Fruit fly (Drosophila melanogaster) whole organism, adult: Measurements from ENCODE around the gene Ttc19.

Experiments
- CG11617 ChIP-seq: fragments of 200-800 bp; sonication (Bioruptor generic); optimal IDR thresholded peaks from 2 replicates; lab custom pipeline; 2017; ENCODE audit warnings: mild to moderate bottlenecking, missing biosample characterization, missing genetic modification reagents, missing genetic modification characterization
- CG12768 ChIP-seq: fragments of 200-800 bp; sonication (Bioruptor generic); optimal IDR thresholded peaks from 2 replicates; lab custom pipeline; 2017; ENCODE audit warnings: missing biosample characterization, missing genetic modification characterization, mild to moderate bottlenecking, moderate library complexity, missing genetic modification reagents
- CG14711 ChIP-seq: fragments of 200-800 bp; sonication (Bioruptor generic); optimal IDR thresholded peaks from 2 replicates; lab custom pipeline; 2018; ENCODE audit warnings: missing biosample characterization, mild to moderate bottlenecking, missing genetic modification characterization, moderate library complexity
- CG1620 ChIP-seq: fragments of 200-800 bp; sonication (Bioruptor generic); optimal IDR thresholded peaks from 2 replicates; lab custom pipeline; 2016; ENCODE audit warnings: missing biosample characterization, missing genetic modification characterization
- CG33017 ChIP-seq: fragments of 200-800 bp; sonication (Bioruptor generic); optimal IDR thresholded peaks from 2 replicates; lab custom pipeline; 2018; ENCODE audit warnings: missing biosample characterization, mild to moderate bottlenecking, missing genetic modification characterization, moderate library complexity
- CG5204 ChIP-seq: fragments of 200-800 bp; sonication (Bioruptor generic); optimal IDR thresholded peaks from 2 replicates; lab custom pipeline; 2016; ENCODE audit warnings: missing biosample characterization, missing genetic modification characterization
- CG7045 ChIP-seq: fragments of 200-800 bp; sonication (Bioruptor generic); optimal IDR thresholded peaks from 2 replicates; lab custom pipeline; 2017; ENCODE audit warnings: missing biosample characterization, mild to moderate bottlenecking, missing genetic modification characterization
- CG7101 ChIP-seq: fragments of 200-800 bp; sonication (Bioruptor generic); optimal IDR thresholded peaks from 2 replicates; lab custom pipeline; 2018; ENCODE audit warnings: missing biosample characterization, mild to moderate bottlenecking, missing genetic modification characterization, moderate library complexity
- Clk ChIP-seq: fragments of 200-800 bp; sonication (Bioruptor generic); optimal IDR thresholded peaks from 2 replicates; lab custom pipeline; 2017; ENCODE audit warnings: missing biosample characterization, missing genetic modification characterization
- Crg-1 ChIP-seq: fragments of 200-800 bp; sonication (Bioruptor generic); optimal IDR thresholded peaks from 2 replicates; lab custom pipeline; 2016; ENCODE audit warnings: missing biosample characterization, missing genetic modification characterization
- Hr96 ChIP-seq: fragments of 200-800 bp; sonication (Bioruptor generic); optimal IDR thresholded peaks from 2 replicates; lab custom pipeline; 2016; ENCODE audit warnings: missing biosample characterization, missing genetic modification characterization
- Mnt ChIP-seq: fragments of 200-800 bp; sonication (Bioruptor generic); optimal IDR thresholded peaks from 2 replicates; lab custom pipeline; 2016; ENCODE audit warnings: missing biosample characterization, mild to moderate bottlenecking, missing genetic modification characterization
- bab1 ChIP-seq: fragments of 200-800 bp; sonication (Bioruptor generic); optimal IDR thresholded peaks from 3 replicates; lab custom pipeline; 2019; ENCODE audit warnings: missing biosample characterization, mild to moderate bottlenecking, missing genetic modification characterization, moderate library complexity
- cic ChIP-seq: fragments of 200-800 bp; sonication (Bioruptor generic); optimal IDR thresholded peaks from 2 replicates; lab custom pipeline; 2017; ENCODE audit warnings: missing biosample characterization, mild to moderate bottlenecking, missing genetic modification characterization, moderate library complexity
- cnc ChIP-seq, 2 experiments: fragments of >200 bp; optimal IDR thresholded peaks; 2 replicates each; lab custom pipeline; 2017
- kay ChIP-seq: fragments of 200-800 bp; sonication (Bioruptor generic); peaks from one replicate; lab custom pipeline; 2016; ENCODE audit warnings: missing biosample characterization, missing genetic modification characterization, borderline replicate concordance
- ovo ChIP-seq: fragments of 200-800 bp; sonication (Bioruptor generic); optimal IDR thresholded peaks from 2 replicates; lab custom pipeline; 2016; ENCODE audit warnings: missing biosample characterization, missing genetic modification characterization
- pad ChIP-seq: fragments of 200-800 bp; sonication (Bioruptor generic); optimal IDR thresholded peaks from 3 replicates; lab custom pipeline; 2017; ENCODE audit warnings: missing biosample characterization, missing genetic modification characterization, mild to moderate bottlenecking, moderate library complexity, missing genetic modification reagents
- tj ChIP-seq: fragments of 200-800 bp; sonication (Bioruptor generic); optimal IDR thresholded peaks from 3 replicates; lab custom pipeline; 2017; ENCODE audit warnings: missing biosample characterization, mild to moderate bottlenecking, missing genetic modification characterization, moderate library complexity
- toe ChIP-seq: fragments of 200-800 bp; sonication (Bioruptor generic); optimal IDR thresholded peaks from 2 replicates; lab custom pipeline; 2016; ENCODE audit warnings: missing biosample characterization, missing genetic modification characterization

Gene Ttc19

dm6 chr2L:19063090-19063692 is 18.2 kb upstream of the Ttc19 start, which contains the start of gene Dus4:
Gene Dus4, plus strand, starts transcription at chr2L:19063295.
- no peak for TF ChIP-seq CG5204
- TF ChIP-seq toe (GFP tag; lab: Kevin White, UChicago): no peak
- no peak for TF ChIP-seq CG14711 (tag; lab: Kevin White, UChicago)
- TF ChIP-seq cnc (optimal IDR thresholded peaks at IDR 0.05; lab: Kevin White, UChicago): no peak
- no peak for TF ChIP-seq Crg-1 (GFP tag; lab: Kevin White, UChicago)
- peak; percentile 58 for TF ChIP-seq Mnt (GFP tag; lab: Kevin White, UChicago)

DNA sequence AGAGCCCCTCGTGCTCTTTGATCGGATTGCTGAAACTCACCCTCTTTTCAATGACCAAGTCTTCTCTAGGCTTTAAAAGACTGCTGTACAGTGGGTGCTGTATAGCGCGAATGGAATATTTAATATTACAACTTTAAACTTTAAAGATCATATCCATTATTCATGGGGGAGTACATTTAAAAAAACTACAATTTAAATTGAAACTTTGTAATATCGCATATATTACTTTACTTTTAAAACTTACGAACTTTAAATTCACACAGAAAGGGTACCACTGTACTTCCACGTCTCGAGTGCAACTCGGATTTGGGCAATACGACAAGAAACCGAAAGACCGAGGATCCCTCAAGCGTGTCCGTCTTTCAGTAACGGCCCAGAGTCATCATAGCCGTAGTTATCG is 14.0 kb upstream of the Ttc19 start, which contains the start of gene Phlpp:
Gene Phlpp, plus strand, starts transcription at position 214 of the 400 bp plus-strand sequence.
- TF ChIP-seq bab1: peak; percentile 42
- no peak for TF ChIP-seq CG7101

- TF ChIP-seq pad (GFP tag; lab: Kevin White, UChicago) (no peak), CG1620 (no peak), CG5204 (no peak), Hr96 (GFP tag; lab: Kevin White, UChicago) (no peak), ovo (GFP tag; lab: Kevin White, UChicago) (no peak), cnc (optimal IDR thresholded peaks at IDR 0.05; lab: Kevin White, UChicago) (no peak), bab1 (no peak), CG7101 (no peak), kay (GFP tag; lab: Kevin White, UChicago) (no peak), Mnt (GFP tag; lab: Kevin White, UChicago) (no peak), CG33017 (tag; lab: Kevin White, UChicago) (no peak), toe (GFP tag; lab: Kevin White, UChicago) (no peak), Clk (no peak), CG7045 (GFP tag; lab: Kevin White, UChicago) (no peak), Crg-1 (GFP tag; lab: Kevin White, UChicago) (no peak), CG14711 (tag; lab: Kevin White, UChicago) (no peak)
Measured at dm6 chr2L:19057799-19058198, 12.9 kb upstream of the Ttc19 start.

DNA sequence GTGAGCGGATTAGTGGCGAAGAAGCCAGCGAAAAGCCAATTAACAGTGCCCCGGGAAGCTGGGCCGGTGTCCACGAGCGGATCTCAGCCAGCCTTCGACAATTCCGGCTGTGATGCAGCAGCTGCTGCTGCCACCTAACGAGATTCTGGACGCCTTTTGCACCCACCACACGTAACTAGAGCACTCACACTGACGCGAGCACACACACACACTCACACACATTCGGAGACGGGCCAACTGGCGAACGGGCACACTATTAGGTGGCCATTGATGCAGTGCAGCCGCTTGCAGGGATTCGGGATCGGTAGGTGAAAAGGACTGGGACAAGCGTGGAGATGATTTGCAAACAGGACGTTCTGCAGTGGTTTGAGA is 9.6 kb upstream of the Ttc19 start:
- no peak for TF ChIP-seq CG7101
- TF ChIP-seq tj: no peak
- no peak for TF ChIP-seq Hr96 (GFP tag; lab: Kevin White, UChicago)
- TF ChIP-seq kay (GFP tag; lab: Kevin White, UChicago): no peak
- TF ChIP-seq Clk: no peak
- no peak for TF ChIP-seq CG12768 (GFP tag; lab: Kevin White, UChicago)
- TF ChIP-seq pad (GFP tag; lab: Kevin White, UChicago): no peak
- TF ChIP-seq toe (GFP tag; lab: Kevin White, UChicago): no peak
- no peak for TF ChIP-seq CG1620
- TF ChIP-seq ovo (GFP tag; lab: Kevin White, UChicago): no peak
- TF ChIP-seq bab1: no peak
- no peak for TF ChIP-seq CG7045 (GFP tag; lab: Kevin White, UChicago)
- TF ChIP-seq CG11617: no peak
- no peak for TF ChIP-seq CG33017 (tag; lab: Kevin White, UChicago)
- no peak for TF ChIP-seq Mnt (GFP tag; lab: Kevin White, UChicago)
- no peak for TF ChIP-seq CG5204
- no peak for TF ChIP-seq cic
- no peak for TF ChIP-seq cnc (optimal IDR thresholded peaks at IDR 0.05; lab: Kevin White, UChicago)
- no peak for TF ChIP-seq CG14711 (tag; lab: Kevin White, UChicago)

dm6 chr2L:19053860-19054515 is 9.0 kb upstream of the Ttc19 start, which contains the start of gene CG10492:
Gene CG10492, plus strand, starts transcription at chr2L:19054078.
- TF ChIP-seq Crg-1 (GFP tag; lab: Kevin White, UChicago) (no peak), ovo (GFP tag; lab: Kevin White, UChicago) (no peak), Mnt (GFP tag; lab: Kevin White, UChicago) (peak; percentile 79), pad (GFP tag; lab: Kevin White, UChicago) (peak; percentile 45), CG14711 (tag; lab: Kevin White, UChicago) (no peak), tj (peak; percentile 65), cic (peak; percentile 55), cnc (optimal IDR thresholded peaks at IDR 0.05; lab: Kevin White, UChicago) (no peak), toe (GFP tag; lab: Kevin White, UChicago) (no peak), Clk (peak; percentile 17), CG7045 (GFP tag; lab: Kevin White, UChicago) (no peak), bab1 (peak; percentile 5), CG7101 (no peak), CG11617 (peak; percentile 50), CG12768 (GFP tag; lab: Kevin White, UChicago) (peak; percentile 39), kay (GFP tag; lab: Kevin White, UChicago) (no peak), CG5204 (no peak)

DNA sequence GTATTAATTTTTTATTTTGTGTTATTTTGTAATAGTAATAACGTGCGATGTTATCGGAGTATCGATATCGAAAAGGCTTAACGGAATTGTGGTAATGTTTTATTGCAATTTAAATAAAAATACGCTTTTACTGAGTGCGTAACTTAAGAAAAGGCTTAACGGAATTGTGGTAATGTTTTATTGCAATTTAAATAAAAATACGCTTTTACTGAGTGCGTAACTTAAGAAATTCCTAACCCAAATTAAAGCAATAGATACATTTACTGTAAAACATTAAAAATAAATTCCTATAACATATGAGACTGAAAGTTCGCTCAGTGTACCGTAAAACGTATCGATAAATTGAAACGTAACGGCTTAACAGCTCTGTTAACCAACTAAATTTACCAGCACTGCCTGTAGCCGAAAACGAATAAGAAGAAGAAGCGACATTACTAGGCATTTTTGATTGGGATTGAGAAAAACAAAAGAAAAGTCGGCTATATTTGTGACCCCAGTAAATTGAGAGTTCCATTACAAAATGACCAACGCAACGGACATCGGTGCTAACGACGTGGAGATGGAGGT is 6.7 kb upstream of the Ttc19 start, which contains the start of gene Rpn3:
Gene Rpn3, plus strand, starts transcription at position 257 of the 567 bp plus-strand sequence.
- TF ChIP-seq pad (GFP tag; lab: Kevin White, UChicago) (peak; percentile 55), tj (peak; percentile 60), kay (GFP tag; lab: Kevin White, UChicago) (no peak), CG14711 (tag; lab: Kevin White, UChicago) (peak; percentile 83), CG1620 (peak; percentile 72), cic (no peak), Hr96 (GFP tag; lab: Kevin White, UChicago) (no peak), Mnt (GFP tag; lab: Kevin White, UChicago) (peak; percentile 90), cnc (optimal IDR thresholded peaks at IDR 0.05; lab: Kevin White, UChicago) (peak; percentile 97 to 99), CG5204 (no peak), CG7101 (peak; percentile 83), Crg-1 (GFP tag; lab: Kevin White, UChicago) (peak; percentile 72), CG33017 (tag; lab: Kevin White, UChicago) (peak; percentile 73), CG7045 (GFP tag; lab: Kevin White, UChicago) (peak; percentile 56), bab1 (peak; percentile 84), ovo (GFP tag; lab: Kevin White, UChicago) (peak; percentile 29), CG11617 (peak; percentile 78), Clk (peak; percentile 62), CG12768 (GFP tag; lab: Kevin White, UChicago) (peak; percentile 51), toe (GFP tag; lab: Kevin White, UChicago) (no peak)
